Worm (Caenorhabditis elegans): ENCODE results near the gene F25D1.3.

DNA sequence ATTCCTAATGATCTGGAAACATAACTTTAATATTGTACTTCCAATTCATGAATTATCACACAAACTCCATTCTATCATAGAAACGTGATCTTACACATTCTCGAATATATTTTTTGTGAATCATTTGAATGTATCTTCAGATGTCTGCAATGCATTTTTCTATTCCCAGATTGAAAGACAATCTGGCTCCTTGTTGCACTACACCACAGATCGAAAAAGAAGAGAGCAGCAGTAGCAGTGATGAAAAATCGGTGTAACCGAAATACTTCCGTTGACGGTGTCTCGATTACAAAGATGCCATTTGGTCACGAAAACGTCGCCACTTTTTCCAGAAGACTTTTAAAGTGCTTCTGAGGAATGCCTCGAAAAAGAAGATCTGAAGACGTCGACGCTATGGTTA, 11.5 kb downstream of the F25D1.3 start, which contains the start of gene degt-1:
- TF ChIP-seq pha-4 (GFP tag; IDR thresholded peaks at IDR 0.05) (no peak), pha-4 (tag; optimal IDR thresholded peaks at IDR 0.05) (no peak), pqm-1 (tag; optimal IDR thresholded peaks at IDR 0.05) (no peak), fkh-10 (GFP tag; optimal IDR thresholded peaks at IDR 0.05) (no peak), vab-7 (GFP tag; IDR thresholded peaks at IDR 0.05) (no peak), ZK546.5 (tag; optimal IDR thresholded peaks at IDR 0.05) (no peak), ceh-62 (tag; optimal IDR thresholded peaks at IDR 0.05) (no peak), spr-1 (tag; optimal IDR thresholded peaks at IDR 0.05) (no peak), jun-1 (tag; optimal IDR thresholded peaks at IDR 0.05) (no peak), ztf-7 (tag; optimal IDR thresholded peaks at IDR 0.05) (no peak), mdl-1 (tag; optimal IDR thresholded peaks at IDR 0.05) (no peak), lin-13 (GFP tag; optimal IDR thresholded peaks at IDR 0.05) (no peak)

All from whole organism, L4 larva.